Fruit fly (Drosophila melanogaster): ENCODE results near the gene Cpsf5.

The Cpsf5 gene

DNA sequence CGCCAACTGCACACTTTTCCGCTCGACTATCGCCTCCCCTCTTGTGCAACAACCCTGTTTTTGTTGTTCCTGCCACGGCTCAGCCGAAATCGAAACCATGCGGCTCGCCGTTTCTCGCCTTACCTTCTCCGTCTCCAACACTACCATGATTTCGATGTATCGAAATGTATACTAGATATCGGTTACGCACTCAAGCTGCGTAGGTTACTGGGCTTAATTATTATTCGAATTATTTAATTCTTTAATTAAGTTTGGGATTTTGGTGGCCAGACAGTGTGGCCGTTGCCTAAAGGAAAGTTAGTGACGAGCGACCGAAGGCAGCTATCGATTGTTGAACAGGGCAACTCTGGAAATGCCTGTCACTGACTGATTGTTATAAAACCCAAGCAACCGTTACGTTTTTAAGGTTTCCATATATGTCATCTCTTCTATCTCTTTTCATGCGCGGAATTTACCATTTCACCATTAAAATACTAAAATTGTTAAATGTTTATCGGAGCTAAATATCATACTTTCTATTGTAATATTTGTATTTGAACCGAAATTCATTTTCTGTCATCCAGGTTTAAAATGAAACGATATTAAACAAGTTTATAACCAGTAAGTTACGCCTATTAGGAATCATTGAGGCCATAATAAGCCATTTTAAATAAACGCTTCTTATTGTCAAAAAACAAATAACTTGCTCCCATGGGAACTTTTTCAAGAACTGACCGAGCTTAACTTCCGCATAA is 8.5 kb upstream of the Cpsf5 start, which contains the start of gene eIF4E1:
TSS of gene eIF4E1 (minus strand) at position 304 of the 734 bp plus-strand sequence.
- TF ChIP-seq CG14711 (tag; optimal IDR thresholded peaks at IDR 0.05): peak; percentile 87
- TF ChIP-seq bab1 (GFP tag; optimal IDR thresholded peaks at IDR 0.05): peak; percentile 9
- no peak for TF ChIP-seq ovo (GFP tag; optimal IDR thresholded peaks at IDR 0.05)
- TF ChIP-seq Mnt (GFP tag; optimal IDR thresholded peaks at IDR 0.05): peak; percentile 78
- TF ChIP-seq tj (GFP tag; optimal IDR thresholded peaks at IDR 0.05): peak; percentile 38
- TF ChIP-seq kay (GFP tag; ENCODE audit: borderline replicate concordance): peak; percentile 38

DNA sequence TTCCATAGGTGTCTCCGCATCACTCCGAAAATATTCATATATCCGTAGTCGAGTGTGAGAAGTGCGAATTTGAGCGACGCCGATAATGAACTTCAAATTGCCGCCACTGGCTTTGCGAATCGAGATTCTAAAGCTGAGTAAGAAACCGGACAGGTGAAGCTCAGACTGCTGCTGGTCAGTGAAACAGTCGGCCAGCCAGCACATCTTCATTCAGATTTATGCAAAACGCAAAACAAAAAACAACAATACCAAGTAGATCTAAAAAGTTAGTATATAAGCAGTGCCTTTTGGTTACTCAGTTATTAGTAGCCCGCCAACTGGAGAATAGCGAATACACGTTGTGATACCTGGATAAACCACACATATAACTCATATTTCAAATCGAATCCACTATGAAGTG is 6.3 kb upstream of the Cpsf5 start, which contains the start of gene Cpr67B:
TSS of gene Cpr67B (plus strand) at position 301 of the 400 bp plus-strand sequence.
- TF ChIP-seq CG5204 (GFP tag; optimal IDR thresholded peaks at IDR 0.05) (no peak), Hr96 (GFP tag; optimal IDR thresholded peaks at IDR 0.05) (no peak), CG7045 (GFP tag; optimal IDR thresholded peaks at IDR 0.05) (no peak), bab1 (GFP tag; optimal IDR thresholded peaks at IDR 0.05) (no peak), CG14711 (tag; optimal IDR thresholded peaks at IDR 0.05) (no peak), Clk (GFP tag; optimal IDR thresholded peaks at IDR 0.05) (no peak), kay (GFP tag; ENCODE audit: borderline replicate concordance) (no peak), toe (GFP tag; optimal IDR thresholded peaks at IDR 0.05) (no peak), pad (GFP tag; optimal IDR thresholded peaks at IDR 0.05) (no peak), cic (GFP tag; optimal IDR thresholded peaks at IDR 0.05) (no peak), ovo (GFP tag; optimal IDR thresholded peaks at IDR 0.05) (no peak), Mnt (GFP tag; optimal IDR thresholded peaks at IDR 0.05) (no peak), CG1620 (GFP tag; optimal IDR thresholded peaks at IDR 0.05) (no peak), CG7101 (tag; optimal IDR thresholded peaks at IDR 0.05) (no peak), CG33017 (tag; optimal IDR thresholded peaks at IDR 0.05) (no peak)

DNA sequence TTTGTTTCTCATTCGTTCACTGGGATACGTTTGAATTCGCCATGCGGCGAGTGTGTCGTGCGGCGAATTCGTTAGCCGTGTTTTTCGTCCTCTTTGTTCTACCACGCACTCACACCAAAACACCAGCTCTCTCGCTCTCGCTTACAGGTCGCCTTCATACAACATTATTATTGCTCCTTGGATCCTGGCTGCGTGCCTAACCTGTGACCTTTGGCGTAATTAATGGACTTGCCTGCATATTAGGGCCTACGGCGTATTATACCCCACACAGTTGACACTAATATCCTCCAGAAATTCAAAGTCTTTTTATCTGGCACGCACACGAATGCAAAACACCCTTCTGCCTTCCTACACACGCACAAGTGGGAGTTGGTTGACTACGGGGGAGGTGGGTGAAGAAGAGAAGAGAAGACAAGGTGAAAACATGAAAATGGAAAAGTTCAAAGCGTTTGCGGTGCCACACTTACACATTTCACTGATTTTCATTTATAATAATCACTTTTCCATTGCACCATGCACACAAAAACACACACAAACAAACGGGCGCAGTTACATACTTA is 728 bp upstream of the Cpsf5 start:
- no peak for TF ChIP-seq cnc (optimal IDR thresholded peaks at IDR 0.05)
- TF ChIP-seq CG11617 (GFP tag; optimal IDR thresholded peaks at IDR 0.05): no peak
- TF ChIP-seq Mnt (GFP tag; optimal IDR thresholded peaks at IDR 0.05): no peak
- TF ChIP-seq tj (GFP tag; optimal IDR thresholded peaks at IDR 0.05): no peak
- TF ChIP-seq kay (GFP tag; ENCODE audit: borderline replicate concordance): no peak
- TF ChIP-seq ovo (GFP tag; optimal IDR thresholded peaks at IDR 0.05): no peak
- no peak for TF ChIP-seq CG7045 (GFP tag; optimal IDR thresholded peaks at IDR 0.05)
- no peak for TF ChIP-seq bab1 (GFP tag; optimal IDR thresholded peaks at IDR 0.05)
- TF ChIP-seq Crg-1 (GFP tag; optimal IDR thresholded peaks at IDR 0.05): no peak
- TF ChIP-seq Clk (GFP tag; optimal IDR thresholded peaks at IDR 0.05): no peak
- TF ChIP-seq pad (GFP tag; optimal IDR thresholded peaks at IDR 0.05): no peak
- no peak for TF ChIP-seq CG5204 (GFP tag; optimal IDR thresholded peaks at IDR 0.05)
- no peak for TF ChIP-seq Hr96 (GFP tag; optimal IDR thresholded peaks at IDR 0.05)
- no peak for TF ChIP-seq CG1620 (GFP tag; optimal IDR thresholded peaks at IDR 0.05)
- TF ChIP-seq CG33017 (tag; optimal IDR thresholded peaks at IDR 0.05): no peak
- TF ChIP-seq toe (GFP tag; optimal IDR thresholded peaks at IDR 0.05): no peak
- TF ChIP-seq cic (GFP tag; optimal IDR thresholded peaks at IDR 0.05): no peak
- no peak for TF ChIP-seq CG12768 (GFP tag; optimal IDR thresholded peaks at IDR 0.05)
- no peak for TF ChIP-seq CG7101 (tag; optimal IDR thresholded peaks at IDR 0.05)

DNA sequence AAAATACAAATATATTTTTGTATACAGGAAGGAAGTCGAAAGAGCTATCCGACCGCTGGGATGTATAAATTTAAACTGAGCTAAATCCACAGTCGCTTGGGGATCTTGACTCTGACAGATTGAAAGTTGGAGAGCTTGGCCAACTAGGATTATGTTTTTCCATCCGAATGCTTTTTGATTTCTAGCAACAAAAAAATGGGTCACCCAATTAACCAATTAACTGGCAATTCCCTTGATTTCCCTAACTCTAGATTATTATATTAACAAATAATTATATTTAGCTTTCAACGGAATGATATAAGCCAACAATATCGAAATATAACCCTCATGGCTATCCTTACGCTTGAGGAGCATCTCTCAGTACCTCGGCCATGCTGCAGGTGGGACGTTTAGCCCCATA is 6.5 kb downstream of the Cpsf5 start, which contains the start of gene CG3982:
TSS of gene CG3982 (minus strand) at position 101 of the 400 bp plus-strand sequence.
- no peak for TF ChIP-seq CG33017 (tag; optimal IDR thresholded peaks at IDR 0.05)
- TF ChIP-seq cic (GFP tag; optimal IDR thresholded peaks at IDR 0.05): no peak
- no peak for TF ChIP-seq bab1 (GFP tag; optimal IDR thresholded peaks at IDR 0.05)
- TF ChIP-seq cnc (optimal IDR thresholded peaks at IDR 0.05): no peak
- no peak for TF ChIP-seq CG5204 (GFP tag; optimal IDR thresholded peaks at IDR 0.05)
- no peak for TF ChIP-seq Crg-1 (GFP tag; optimal IDR thresholded peaks at IDR 0.05)
- TF ChIP-seq Hr96 (GFP tag; optimal IDR thresholded peaks at IDR 0.05): no peak
- TF ChIP-seq toe (GFP tag; optimal IDR thresholded peaks at IDR 0.05): no peak
- no peak for TF ChIP-seq pad (GFP tag; optimal IDR thresholded peaks at IDR 0.05)
- no peak for TF ChIP-seq Mnt (GFP tag; optimal IDR thresholded peaks at IDR 0.05)

DNA sequence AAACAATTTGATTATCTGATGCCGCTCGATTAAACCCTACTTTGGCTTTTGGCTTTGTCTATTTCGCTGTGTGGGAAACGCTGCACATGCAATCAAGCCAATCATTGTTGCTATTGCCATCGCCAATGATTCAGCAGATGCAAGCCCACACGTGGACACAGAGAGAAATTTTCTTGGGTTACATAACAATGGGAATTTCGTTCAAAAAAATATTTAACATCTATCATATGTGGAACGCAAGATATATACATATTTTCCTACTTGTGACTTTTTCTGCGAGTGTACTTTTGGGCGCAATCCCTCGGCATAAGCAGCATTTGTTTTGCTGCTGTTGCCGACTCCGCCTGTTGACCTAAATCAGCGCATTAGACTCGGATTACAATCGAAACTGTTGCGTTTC is 8.5 kb downstream of the Cpsf5 start:
- TF ChIP-seq ovo (GFP tag; optimal IDR thresholded peaks at IDR 0.05): no peak
- no peak for TF ChIP-seq kay (GFP tag; ENCODE audit: borderline replicate concordance)
- no peak for TF ChIP-seq CG1620 (GFP tag; optimal IDR thresholded peaks at IDR 0.05)
- no peak for TF ChIP-seq Clk (GFP tag; optimal IDR thresholded peaks at IDR 0.05)
- TF ChIP-seq Mnt (GFP tag; optimal IDR thresholded peaks at IDR 0.05): no peak
- TF ChIP-seq CG5204 (GFP tag; optimal IDR thresholded peaks at IDR 0.05): peak; percentile 35
- no peak for TF ChIP-seq cic (GFP tag; optimal IDR thresholded peaks at IDR 0.05)
- TF ChIP-seq CG7101 (tag; optimal IDR thresholded peaks at IDR 0.05): no peak
- peak; percentile 38 for TF ChIP-seq Hr96 (GFP tag; optimal IDR thresholded peaks at IDR 0.05)
- peak; percentile 40 to 63 for TF ChIP-seq cnc (optimal IDR thresholded peaks at IDR 0.05)
- no peak for TF ChIP-seq CG11617 (GFP tag; optimal IDR thresholded peaks at IDR 0.05)
- peak; percentile 54 for TF ChIP-seq tj (GFP tag; optimal IDR thresholded peaks at IDR 0.05)
- TF ChIP-seq toe (GFP tag; optimal IDR thresholded peaks at IDR 0.05): no peak
- TF ChIP-seq bab1 (GFP tag; optimal IDR thresholded peaks at IDR 0.05): peak; percentile 41
- peak; percentile 24 for TF ChIP-seq CG12768 (GFP tag; optimal IDR thresholded peaks at IDR 0.05)
- no peak for TF ChIP-seq CG33017 (tag; optimal IDR thresholded peaks at IDR 0.05)
- TF ChIP-seq Crg-1 (GFP tag; optimal IDR thresholded peaks at IDR 0.05): no peak
- no peak for TF ChIP-seq CG14711 (tag; optimal IDR thresholded peaks at IDR 0.05)
- TF ChIP-seq pad (GFP tag; optimal IDR thresholded peaks at IDR 0.05): no peak
- TF ChIP-seq CG7045 (GFP tag; optimal IDR thresholded peaks at IDR 0.05): no peak

Measured in whole organism, adult.